Fruit fly (Drosophila melanogaster): ENCODE results near the gene Pxt.

Gene Pxt

dm6 chr3R:17759773-17760476, 40.7 kb downstream of the Pxt start (continued):
- TF ChIP-seq stwl (tag; optimal IDR thresholded peaks at IDR 0.05) (no peak), sisA (GFP tag; IDR thresholded peaks at IDR 0.05) (no peak), aop (GFP tag; IDR thresholded peaks at IDR 0.05) (no peak), CG12236 (GFP tag; optimal IDR thresholded peaks at IDR 0.05) (no peak), Hr51 (GFP tag; optimal IDR thresholded peaks at IDR 0.05) (no peak), Ptx1 (GFP tag; IDR thresholded peaks at IDR 0.05) (peak; percentile 49; the same call in 1 of the 2 replicates), bsh (GFP tag; optimal IDR thresholded peaks at IDR 0.05) (no peak), Sox100B (GFP tag; optimal IDR thresholded peaks at IDR 0.05) (no peak), Fer3 (tag; optimal IDR thresholded peaks at IDR 0.05) (peak; percentile 13), PHDP (tag; optimal IDR thresholded peaks at IDR 0.05) (peak; percentile 1), sr (GFP tag; IDR thresholded peaks at IDR 0.05) (no peak), CG7987 (GFP tag; optimal IDR thresholded peaks at IDR 0.05) (peak; percentile 4), disco-r (GFP tag; optimal IDR thresholded peaks at IDR 0.05) (no peak), CG3281 (GFP tag; optimal IDR thresholded peaks at IDR 0.05) (peak; percentile 27), sd (tag; optimal IDR thresholded peaks at IDR 0.05) (peak; percentile 69), Elba2 (GFP tag; optimal IDR thresholded peaks at IDR 0.05) (no peak), CG15011 (GFP tag; optimal IDR thresholded peaks at IDR 0.05) (no peak), cwo (GFP tag; optimal IDR thresholded peaks at IDR 0.05) (peak; percentile 57), Lhr (GFP tag; optimal IDR thresholded peaks at IDR 0.05) (no peak), CG6254 (GFP tag; optimal IDR thresholded peaks at IDR 0.05) (no peak), Rfx (GFP tag; IDR thresholded peaks at IDR 0.05) (0 out of 2 replicates have a peak, but pooled peaks have one; percentile 31)

dm6 chr3R:17762261-17762660, 43.0 kb downstream of the Pxt start:
- TF ChIP-seq CG9609 (GFP tag; optimal IDR thresholded peaks at IDR 0.05) (no peak), ac (GFP tag; optimal IDR thresholded peaks at IDR 0.05) (no peak), NfI (GFP tag; optimal IDR thresholded peaks at IDR 0.05) (no peak), CoRest (tag; optimal IDR thresholded peaks at IDR 0.05) (no peak), hbn (GFP tag; IDR thresholded peaks at IDR 0.05; ENCODE audit: partially characterized antibody) (no peak), Deaf1 (tag; optimal IDR thresholded peaks at IDR 0.05) (peak; percentile 86), dan (GFP tag; IDR thresholded peaks at IDR 0.05) (no peak), CG31365 (tag; optimal IDR thresholded peaks at IDR 0.05) (no peak), CG14050 (GFP tag; IDR thresholded peaks at IDR 0.05) (no peak), zen (tag; optimal IDR thresholded peaks at IDR 0.05) (no peak), CG31441 (GFP tag; IDR thresholded peaks at IDR 0.05) (no peak), trem (tag; optimal IDR thresholded peaks at IDR 0.05) (no peak), stc (GFP tag; IDR thresholded peaks at IDR 0.05) (no peak), MBD-R2 (GFP tag; IDR thresholded peaks at IDR 0.05) (no peak), grau (tag; optimal IDR thresholded peaks at IDR 0.05) (no peak), disco-r (GFP tag; optimal IDR thresholded peaks at IDR 0.05) (no peak), fd96Cb (tag; optimal IDR thresholded peaks at IDR 0.05) (no peak), CG16779 (GFP tag; IDR thresholded peaks at IDR 0.05) (no peak), Jarid2 (GFP tag; optimal IDR thresholded peaks at IDR 0.05) (peak; percentile 33), Med (GFP tag) (peak; percentile 65), CG43689 (GFP tag; IDR thresholded peaks at IDR 0.05) (no peak), Mrtf (GFP tag; IDR thresholded peaks at IDR 0.05) (no peak), CG18011 (GFP tag; optimal IDR thresholded peaks at IDR 0.05) (no peak), Ets97D (GFP tag; optimal IDR thresholded peaks at IDR 0.05) (no peak), CG4424 (GFP tag; optimal IDR thresholded peaks at IDR 0.05) (no peak), pum (GFP tag; optimal IDR thresholded peaks at IDR 0.05) (no peak), ara (GFP tag; IDR thresholded peaks at IDR 0.05) (no peak)

All from whole organism, embryonic.